Worm (Caenorhabditis elegans) whole organism, L2 larva: ENCODE data around the gene pmk-3.

Source experiments
- ama-1 ChIP-seq: fragments of 150-350 bp; optimal IDR thresholded peaks from 2 replicates; lab custom pipeline; 2018; ENCODE audit warnings: inconsistent platforms
- elt-3 ChIP-seq: sonication (generic microtip); optimal IDR thresholded peaks from 2 replicates; lab custom pipeline; 2017; ENCODE audit warnings: missing biosample characterization, missing genetic modification characterization
- fos-1 ChIP-seq: fragments of 150-350 bp; optimal IDR thresholded peaks from 2 replicates; lab custom pipeline; 2014; ENCODE audit warnings: missing biosample characterization, missing genetic modification characterization
- lsy-2 ChIP-seq, 2 experiments: fragments of 150-350 bp in 1 of 2; sonication (generic microtip) in 1 of 2; optimal IDR thresholded peaks; 2 replicates each; lab custom pipeline; 2014 to 2017; ENCODE audit warnings: missing biosample characterization in 2 of 2, missing genetic modification characterization in 2 of 2
- nhr-237 ChIP-seq: fragments of 150-350 bp; optimal IDR thresholded peaks from 2 replicates; lab custom pipeline; 2014; ENCODE audit warnings: missing biosample characterization, missing genetic modification characterization
- nhr-25 ChIP-seq: fragments of 150-350 bp; sonication (generic microtip); optimal IDR thresholded peaks from 3 replicates; lab custom pipeline; 2014; ENCODE audit warnings: missing biosample characterization, missing genetic modification characterization
- nhr-6 ChIP-seq: fragments of 150-350 bp; optimal IDR thresholded peaks from 2 replicates; lab custom pipeline; 2014; ENCODE audit warnings: missing biosample characterization, missing genetic modification characterization
- skn-1 ChIP-seq: sonication (generic microtip); optimal IDR thresholded peaks from 2 replicates; lab custom pipeline; 2017; ENCODE audit warnings: missing biosample characterization, missing genetic modification characterization
- unc-39 ChIP-seq: fragments of 150-350 bp; optimal IDR thresholded peaks from 2 replicates; lab custom pipeline; 2014; ENCODE audit warnings: missing biosample characterization, missing genetic modification characterization
- zag-1 ChIP-seq: fragments of 150-350 bp; optimal IDR thresholded peaks from 2 replicates; lab custom pipeline; 2014; ENCODE audit warnings: missing biosample characterization, missing genetic modification characterization

DNA sequence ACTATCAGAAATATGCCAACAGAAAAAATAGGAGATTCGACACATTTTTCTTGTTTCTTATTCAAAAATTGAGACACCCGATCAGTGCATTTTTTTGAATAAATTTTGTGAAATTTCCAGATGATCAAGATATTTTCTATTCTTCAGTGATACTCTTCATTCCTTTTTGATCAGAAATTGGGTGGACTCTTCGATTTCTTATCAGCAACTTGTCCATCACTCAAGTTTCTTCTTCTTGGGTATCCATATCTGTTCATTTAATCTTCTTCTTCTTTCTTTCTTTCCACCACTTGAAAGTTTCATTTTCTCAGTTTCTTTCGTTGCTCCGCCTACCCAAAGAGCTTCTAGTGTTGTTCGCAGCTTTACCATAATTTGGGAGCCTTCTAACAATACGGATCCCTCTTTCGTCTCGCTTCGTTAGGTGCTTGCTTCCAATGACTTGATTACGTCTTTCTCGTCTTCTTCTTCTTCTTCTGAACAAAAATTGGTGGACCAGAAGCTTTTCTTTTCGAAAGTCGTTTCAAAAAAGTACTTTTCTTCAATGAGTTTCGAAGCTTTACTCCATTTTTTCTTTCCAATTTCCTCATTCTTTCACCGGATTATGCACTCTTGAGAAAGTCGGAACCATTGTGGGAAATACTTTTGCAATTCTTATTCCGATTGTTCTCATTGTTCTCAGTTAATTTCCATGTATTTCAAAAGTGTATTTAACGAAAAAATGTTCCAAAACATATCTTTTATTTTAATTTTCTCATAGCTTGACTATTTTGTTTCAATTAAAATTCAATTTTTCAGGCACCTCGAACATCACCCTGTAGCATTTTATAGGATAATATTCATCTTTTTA, 36.9 kb downstream of the pmk-3 start, which contains the start of gene pct-1:
- TF ChIP-seq nhr-6 (tag; lab: Kevin White, UChicago) (no peak), zag-1 (no peak), nhr-237 (tag; lab: Kevin White, UChicago) (no peak), fos-1 (tag; lab: Kevin White, UChicago) (no peak), elt-3 (tag; lab: Kevin White, UChicago) (no peak), ama-1 (lab: Kevin White, UChicago) (no peak), nhr-25 (tag; lab: Kevin White, UChicago) (no peak), unc-39 (tag; lab: Kevin White, UChicago) (no peak), lsy-2 (tag; optimal IDR thresholded peaks at IDR 0.05; lab: Kevin White, UChicago) (no peak), skn-1 (tag; lab: Kevin White, UChicago) (no peak)
